Worm (Caenorhabditis elegans) whole organism, mixed stage, embryonic: ENCODE data around the gene nhx-3.

Experiments
- M03D4.4 ChIP-seq: sonication (generic microtip); optimal IDR thresholded peaks from 2 replicates; lab custom pipeline; 2017; ENCODE audit warnings: mild to moderate bottlenecking, missing genetic modification characterization, missing compliant biosample characterization
- bed-3 ChIP-seq: fragments of 200-800 bp; sonication (Bioruptor generic); optimal IDR thresholded peaks from 3 replicates; lab custom pipeline; 2018; ENCODE audit warnings: mild to moderate bottlenecking, missing genetic modification characterization, moderate library complexity, missing compliant biosample characterization
- ceh-39 ChIP-seq: fragments of 150-350 bp; optimal IDR thresholded peaks from 2 replicates; lab custom pipeline; 2014; ENCODE audit warnings: missing biosample characterization, missing genetic modification characterization
- ceh-43 ChIP-seq: fragments of 200-800 bp; sonication (Bioruptor generic); optimal IDR thresholded peaks from 2 replicates; lab custom pipeline; 2018; ENCODE audit warnings: mild to moderate bottlenecking, missing genetic modification characterization, moderate library complexity, missing compliant biosample characterization
- ceh-83 ChIP-seq: fragments of 200-800 bp; sonication (Bioruptor generic); optimal IDR thresholded peaks from 2 replicates; lab custom pipeline; 2018; ENCODE audit warnings: mild to moderate bottlenecking, missing genetic modification characterization, missing compliant biosample characterization
- ces-1 ChIP-seq: fragments of 150-350 bp; optimal IDR thresholded peaks from 2 replicates; lab custom pipeline; 2014; ENCODE audit warnings: missing biosample characterization, missing genetic modification reagents, missing genetic modification characterization
- cnd-1 ChIP-seq: fragments of 200-800 bp; sonication (Bioruptor generic); optimal IDR thresholded peaks from 2 replicates; lab custom pipeline; 2018; ENCODE audit warnings: mild to moderate bottlenecking, missing genetic modification characterization, missing compliant biosample characterization
- drap-1 ChIP-seq: fragments of 200-800 bp; sonication (Bioruptor generic); optimal IDR thresholded peaks from 3 replicates; lab custom pipeline; 2018; ENCODE audit warnings: mild to moderate bottlenecking, missing genetic modification characterization, missing compliant biosample characterization
- elt-1 ChIP-seq: sonication (generic microtip); optimal IDR thresholded peaks from 2 replicates; lab custom pipeline; 2017; ENCODE audit warnings: missing genetic modification characterization, mild to moderate bottlenecking, missing compliant biosample characterization, antibody characterized with exemption, moderate library complexity, borderline replicate concordance; ENCODE audit not compliant: insufficient read depth
- elt-3 ChIP-seq: fragments of 150-350 bp; optimal IDR thresholded peaks from 2 replicates; lab custom pipeline; 2014; ENCODE audit warnings: missing biosample characterization, missing genetic modification characterization
- flh-1 ChIP-seq: fragments of 200-800 bp; sonication (Bioruptor generic); optimal IDR thresholded peaks from 2 replicates; lab custom pipeline; 2018; ENCODE audit warnings: mild to moderate bottlenecking, missing genetic modification characterization, moderate library complexity, missing compliant biosample characterization
- ham-2 ChIP-seq: fragments of 200-800 bp; sonication (Bioruptor generic); optimal IDR thresholded peaks from 2 replicates; lab custom pipeline; 2018; ENCODE audit warnings: mild to moderate bottlenecking, missing genetic modification characterization, missing compliant biosample characterization
- hlh-1 ChIP-seq: fragments of 150-350 bp; optimal IDR thresholded peaks from 2 replicates; lab custom pipeline; 2014; ENCODE audit warnings: missing biosample characterization, missing genetic modification reagents, missing genetic modification characterization
- lin-13 ChIP-seq: fragments of 150-350 bp; optimal IDR thresholded peaks from 2 replicates; lab custom pipeline; 2014; ENCODE audit warnings: missing biosample characterization, missing genetic modification characterization
- lin-32 ChIP-seq: fragments of 200-800 bp; sonication (Bioruptor generic); optimal IDR thresholded peaks from 2 replicates; lab custom pipeline; 2018; ENCODE audit warnings: mild to moderate bottlenecking, missing genetic modification characterization, missing compliant biosample characterization
- lsy-2 ChIP-seq: fragments of 150-350 bp; optimal IDR thresholded peaks from 2 replicates; lab custom pipeline; 2014; ENCODE audit warnings: missing biosample characterization, missing genetic modification characterization
- mab-5 ChIP-seq: fragments of 150-350 bp; optimal IDR thresholded peaks from 2 replicates; lab custom pipeline; 2014; ENCODE audit warnings: missing biosample characterization, missing genetic modification characterization
- nhr-12 ChIP-seq: fragments of 150-350 bp; optimal IDR thresholded peaks from 2 replicates; lab custom pipeline; 2014; ENCODE audit warnings: missing biosample characterization, missing genetic modification characterization
- nhr-2 ChIP-seq: fragments of 150-350 bp; optimal IDR thresholded peaks from 2 replicates; lab custom pipeline; 2014; ENCODE audit warnings: missing biosample characterization, missing genetic modification characterization
- nhr-237 ChIP-seq: fragments of 150-350 bp; optimal IDR thresholded peaks from 2 replicates; lab custom pipeline; 2014; ENCODE audit warnings: missing biosample characterization, missing genetic modification characterization
- nhr-76 ChIP-seq: sonication (generic microtip); optimal IDR thresholded peaks from 2 replicates; lab custom pipeline; 2017; ENCODE audit warnings: missing biosample characterization, missing genetic modification characterization
- sem-2 ChIP-seq: fragments of 200-800 bp; sonication (Bioruptor generic); optimal IDR thresholded peaks from 2 replicates; lab custom pipeline; 2018; ENCODE audit warnings: mild to moderate bottlenecking, missing genetic modification characterization, missing compliant biosample characterization
- snpc-4 ChIP-seq: fragments of 150-350 bp; optimal IDR thresholded peaks from 2 replicates; lab custom pipeline; 2014; ENCODE audit warnings: missing biosample characterization, missing genetic modification characterization
- sptf-1 ChIP-seq: sonication (generic microtip); optimal IDR thresholded peaks from 2 replicates; lab custom pipeline; 2017; ENCODE audit warnings: mild to moderate bottlenecking, missing genetic modification characterization, moderate library complexity, missing compliant biosample characterization
- tbx-8 ChIP-seq: fragments of 200-800 bp; sonication (Bioruptor generic); optimal IDR thresholded peaks from 2 replicates; lab custom pipeline; 2018; ENCODE audit warnings: mild to moderate bottlenecking, missing genetic modification characterization, moderate library complexity, missing compliant biosample characterization
- unc-120 ChIP-seq: sonication (generic microtip); optimal IDR thresholded peaks from 2 replicates; lab custom pipeline; 2017; ENCODE audit warnings: missing genetic modification characterization, missing compliant biosample characterization; ENCODE audit not compliant: poor library complexity, severe bottlenecking
- unc-39 ChIP-seq: fragments of 150-350 bp; optimal IDR thresholded peaks from 2 replicates; lab custom pipeline; 2014; ENCODE audit warnings: missing biosample characterization, missing genetic modification characterization
- zip-8 ChIP-seq: fragments of 150-350 bp; optimal IDR thresholded peaks from 2 replicates; lab custom pipeline; 2014; ENCODE audit warnings: missing biosample characterization, missing genetic modification characterization

Gene nhx-3

DNA sequence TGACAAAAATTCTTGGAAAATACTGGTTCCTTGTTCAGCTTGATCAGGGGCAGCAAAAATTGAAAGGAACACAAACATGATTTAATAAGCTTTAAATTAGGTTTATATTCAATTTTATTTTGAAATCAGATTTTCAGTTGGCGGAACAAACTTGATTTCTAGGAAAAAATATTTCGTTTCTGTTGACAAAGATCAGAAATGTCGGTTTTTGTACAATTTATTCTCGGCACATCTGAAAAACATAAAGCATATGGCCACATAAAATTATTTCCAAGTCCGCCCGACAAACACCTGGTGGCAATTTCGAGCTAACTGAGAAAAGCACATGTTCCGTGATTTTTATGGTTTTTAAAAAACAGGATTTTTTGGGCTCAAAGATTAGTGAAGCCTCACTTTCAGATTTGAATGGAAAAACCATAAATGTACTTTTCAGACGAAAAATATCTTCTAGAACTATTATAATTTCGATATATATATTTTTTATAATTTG lies 8.6 kb upstream of the nhx-3 start, which contains the start of gene ttr-10:
TSS of gene ttr-10 (minus strand) at position 51 of the 490 bp plus-strand sequence.
- no peak for TF ChIP-seq snpc-4 (tag; lab: Kevin White, UChicago)
- no peak for TF ChIP-seq ces-1
- TF ChIP-seq hlh-1 (tag; lab: Kevin White, UChicago): no peak
- TF ChIP-seq nhr-2 (tag; lab: Kevin White, UChicago): no peak
- no peak for TF ChIP-seq ceh-83
- TF ChIP-seq nhr-76 (tag; lab: Kevin White, UChicago): no peak
- no peak for TF ChIP-seq lsy-2 (tag; lab: Kevin White, UChicago)
- no peak for TF ChIP-seq unc-120 (tag; lab: Kevin White, UChicago)
- TF ChIP-seq flh-1: no peak
- TF ChIP-seq nhr-12 (tag; lab: Kevin White, UChicago): no peak
- TF ChIP-seq ceh-39: no peak
- TF ChIP-seq zip-8 (tag; lab: Kevin White, UChicago): no peak
- TF ChIP-seq elt-1 (tag; lab: Kevin White, UChicago): no peak
- no peak for TF ChIP-seq lin-13 (tag; lab: Kevin White, UChicago)
- no peak for TF ChIP-seq lin-32 (GFP tag; lab: Kevin White, UChicago)
- no peak for TF ChIP-seq nhr-237 (tag; lab: Kevin White, UChicago)
- TF ChIP-seq ceh-43 (GFP tag; lab: Kevin White, UChicago): no peak
- TF ChIP-seq unc-39 (tag; lab: Kevin White, UChicago): no peak

DNA sequence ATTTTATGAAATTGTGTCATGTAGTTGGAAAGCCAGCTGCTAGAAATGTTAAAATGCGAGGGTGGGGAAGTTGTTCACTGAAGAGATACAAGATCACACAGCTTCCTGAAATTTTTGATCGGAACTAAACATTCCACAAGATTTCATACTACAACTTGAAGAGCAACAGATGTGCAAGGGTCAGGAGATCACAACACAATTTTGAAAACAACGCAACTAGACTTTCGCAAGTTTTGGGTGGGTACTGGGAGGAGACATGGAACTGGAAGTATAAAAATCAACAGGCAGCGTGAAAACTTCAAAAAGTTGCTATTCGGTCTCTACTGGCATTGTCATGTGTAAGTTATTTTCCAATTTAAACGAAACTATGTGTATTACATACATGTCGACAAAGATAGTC lies 6.5 kb upstream of the nhx-3 start, which contains the start of gene F19F10.3:
TSS of gene F19F10.3 (plus strand) at position 301 of the 400 bp plus-strand sequence.
- TF ChIP-seq sptf-1 (tag; lab: Kevin White, UChicago) (no peak), cnd-1 (tag; lab: Kevin White, UChicago) (no peak), nhr-237 (tag; lab: Kevin White, UChicago) (no peak), elt-1 (tag; lab: Kevin White, UChicago) (no peak), ceh-39 (no peak), mab-5 (tag; lab: Kevin White, UChicago) (no peak), M03D4.4 (no peak), sem-2 (GFP tag; lab: Kevin White, UChicago) (no peak)

DNA sequence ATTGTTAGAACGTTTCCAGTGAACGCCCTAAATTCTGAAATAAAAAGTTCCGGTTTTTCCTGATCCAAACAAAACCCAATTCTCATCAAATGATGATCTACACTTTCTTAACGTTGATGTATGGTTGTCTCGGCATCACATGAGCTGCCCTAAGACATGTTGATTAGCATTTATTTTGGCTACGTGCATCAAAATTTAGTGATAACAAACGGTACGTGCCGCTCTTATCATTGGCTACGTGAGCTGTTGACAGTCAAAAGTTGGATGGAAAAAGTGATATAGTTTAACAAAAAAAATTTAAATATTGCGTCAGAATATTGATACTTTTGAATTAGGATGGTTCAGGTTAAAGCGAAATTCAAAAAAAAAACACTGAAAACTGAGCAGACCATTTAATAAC lies 2.7 kb upstream of the nhx-3 start:
- TF ChIP-seq lsy-2 (tag; lab: Kevin White, UChicago): no peak
- no peak for TF ChIP-seq bed-3
- no peak for TF ChIP-seq elt-1 (tag; lab: Kevin White, UChicago)
- TF ChIP-seq sem-2 (GFP tag; lab: Kevin White, UChicago): no peak
- TF ChIP-seq nhr-2 (tag; lab: Kevin White, UChicago): no peak
- TF ChIP-seq lin-13 (tag; lab: Kevin White, UChicago): no peak
- no peak for TF ChIP-seq sptf-1 (tag; lab: Kevin White, UChicago)
- TF ChIP-seq, all 35 proteins: peak for 0

DNA sequence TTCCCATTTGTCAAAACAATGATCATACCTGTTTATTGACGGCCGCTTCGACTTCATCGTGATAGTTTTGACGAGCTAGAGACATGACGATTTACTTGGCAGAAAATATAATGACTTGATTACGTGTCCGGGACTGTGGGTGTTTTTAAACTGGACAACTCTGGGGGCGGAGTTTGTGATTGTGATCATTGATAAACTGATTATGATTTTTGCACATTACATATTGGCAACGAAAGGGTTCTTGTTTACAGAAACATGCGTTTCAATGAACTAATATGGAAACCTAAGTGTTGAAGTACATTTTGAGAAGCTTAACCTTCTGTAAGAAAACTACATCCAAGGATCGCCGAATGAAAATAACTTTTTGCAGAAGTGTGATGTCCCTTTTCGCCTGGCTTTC lies 2.2 kb upstream of the nhx-3 start, which contains the start of gene ftn-1:
TSS of gene ftn-1 (minus strand) at position 101 of the 400 bp plus-strand sequence.
- TF ChIP-seq M03D4.4: no peak
- no peak for TF ChIP-seq zip-8 (tag; lab: Kevin White, UChicago)
- no peak for TF ChIP-seq sem-2 (GFP tag; lab: Kevin White, UChicago)
- TF ChIP-seq nhr-76 (tag; lab: Kevin White, UChicago): no peak
- TF ChIP-seq sptf-1 (tag; lab: Kevin White, UChicago): no peak
- TF ChIP-seq elt-3 (tag; lab: Kevin White, UChicago): no peak
- no peak for TF ChIP-seq ham-2 (GFP tag; lab: Kevin White, UChicago)
- TF ChIP-seq flh-1: no peak
- TF ChIP-seq lin-13 (tag; lab: Kevin White, UChicago): no peak
- TF ChIP-seq tbx-8 (GFP tag; lab: Kevin White, UChicago): no peak

DNA sequence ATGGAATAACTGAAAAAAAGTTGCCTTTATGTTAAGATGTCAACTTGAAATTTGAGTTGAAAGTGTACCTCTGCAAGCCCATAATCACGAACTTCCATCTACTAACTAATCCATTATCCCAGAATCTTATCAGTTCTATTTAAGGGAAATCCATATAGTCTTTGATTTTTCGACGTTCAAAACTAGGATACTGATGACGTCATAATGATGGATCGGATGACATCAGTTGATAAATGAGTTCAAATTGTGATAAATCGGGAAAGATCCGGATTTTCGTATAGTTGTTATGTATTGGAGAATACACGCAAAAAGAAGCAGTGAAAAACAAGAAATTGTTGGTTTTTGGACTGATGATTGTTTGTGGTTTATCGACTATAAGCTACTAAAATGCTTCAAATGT lies 1.6 kb downstream of the nhx-3 start:
- TF ChIP-seq zip-8 (tag; lab: Kevin White, UChicago) (peak; percentile 92), snpc-4 (tag; lab: Kevin White, UChicago) (no peak)

- TF ChIP-seq snpc-4 (tag; lab: Kevin White, UChicago) (no peak), drap-1 (no peak), nhr-237 (tag; lab: Kevin White, UChicago) (no peak), ceh-39 (no peak), elt-1 (tag; lab: Kevin White, UChicago) (no peak), mab-5 (tag; lab: Kevin White, UChicago) (no peak), ceh-43 (GFP tag; lab: Kevin White, UChicago) (no peak), elt-3 (tag; lab: Kevin White, UChicago) (no peak)
These were observed 6.3 kb downstream of the nhx-3 start, which contains the start of gene srh-268 for ce11 chrV:7539015-7539414. Gene srh-268 (plus strand): TSS chrV:7539315.
